Worm (Caenorhabditis elegans): ENCODE results near the gene Y79H2A.2.

DNA sequence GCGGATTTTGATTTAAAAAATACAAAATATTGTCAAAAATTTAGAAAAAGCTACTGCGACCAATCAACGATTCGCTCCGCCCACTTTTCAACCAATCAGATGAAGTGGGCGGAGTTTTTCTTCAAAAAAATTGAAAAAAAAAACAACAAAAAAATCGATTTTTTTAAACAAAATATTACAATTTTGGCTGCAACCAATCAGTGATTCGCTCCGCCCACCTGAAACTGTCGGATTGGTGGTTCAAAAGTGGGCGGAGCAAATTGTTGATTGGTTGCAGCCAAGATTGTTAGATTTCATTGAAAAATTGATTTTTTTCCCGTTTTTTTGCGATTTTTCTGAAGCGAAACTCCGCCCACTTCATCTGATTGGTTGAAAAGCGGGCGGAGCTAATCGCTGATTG is 2.7 kb upstream of the Y79H2A.2 start:
- no peak for TF ChIP-seq snpc-4 (tag; optimal IDR thresholded peaks at IDR 0.05)
- TF ChIP-seq irx-1 (tag; optimal IDR thresholded peaks at IDR 0.05) = no peak
- TF ChIP-seq mep-1 (tag; optimal IDR thresholded peaks at IDR 0.05) = no peak
- no peak for TF ChIP-seq nhr-11 (tag; optimal IDR thresholded peaks at IDR 0.05)
- no peak for TF ChIP-seq lin-39 (tag; optimal IDR thresholded peaks at IDR 0.05)
- no peak for TF ChIP-seq nhr-71 (tag; optimal IDR thresholded peaks at IDR 0.05)
- TF ChIP-seq fkh-10 (GFP tag; optimal IDR thresholded peaks at IDR 0.05) = no peak
- TF ChIP-seq unc-62 (GFP tag; optimal IDR thresholded peaks at IDR 0.05) = no peak
- no peak for TF ChIP-seq tlp-1 (tag; optimal IDR thresholded peaks at IDR 0.05)
- TF ChIP-seq ama-1 (optimal IDR thresholded peaks at IDR 0.05) = no peak
- TF ChIP-seq ztf-11 (tag; optimal IDR thresholded peaks at IDR 0.05) = no peak
- no peak for TF ChIP-seq lin-35 (GFP tag; optimal IDR thresholded peaks at IDR 0.05)
- TF ChIP-seq fkh-8 (tag; optimal IDR thresholded peaks at IDR 0.05) = no peak
